Worm (Caenorhabditis elegans): ENCODE measurements around the gene F01G4.6.

F01G4.6 gene

ce11 chrIV:11110995-11111619 is 38.2 kb downstream of the F01G4.6 start, which contains the start of gene rps-5 (continued):
- TF ChIP-seq hpl-2 (GFP tag; optimal IDR thresholded peaks at IDR 0.05): no peak
- TF ChIP-seq mep-1 (tag; optimal IDR thresholded peaks at IDR 0.05): peak; percentile 64
- TF ChIP-seq nhr-90 (tag; optimal IDR thresholded peaks at IDR 0.05; ENCODE audit: poor library complexity): peak; percentile 35
- peak; percentile 80 for TF ChIP-seq snu-23 (GFP tag; optimal IDR thresholded peaks at IDR 0.05)
- TF ChIP-seq lin-13 (GFP tag; optimal IDR thresholded peaks at IDR 0.05): peak; percentile 3
- peak; percentile 58 for TF ChIP-seq isw-1 (GFP tag; IDR thresholded peaks at IDR 0.05)
- peak; percentile 61 for TF ChIP-seq swsn-7 (tag; optimal IDR thresholded peaks at IDR 0.05)
- peak; percentile 68 for TF ChIP-seq C16A3.4 (tag; optimal IDR thresholded peaks at IDR 0.05)
- peak; percentile 36 for TF ChIP-seq nhr-77 (tag; optimal IDR thresholded peaks at IDR 0.05)
- TF ChIP-seq nhr-20 (tag; optimal IDR thresholded peaks at IDR 0.05): peak; percentile 59
- peak; percentile 12 for TF ChIP-seq elt-2 (tag; optimal IDR thresholded peaks at IDR 0.05)
- no peak for TF ChIP-seq pag-3 (tag; optimal IDR thresholded peaks at IDR 0.05; ENCODE audit: borderline replicate concordance, insufficient read depth)
- TF ChIP-seq grh-1 (GFP tag; IDR thresholded peaks at IDR 0.05): no peak
- TF ChIP-seq tlp-1 (tag; optimal IDR thresholded peaks at IDR 0.05): no peak
- TF ChIP-seq zag-1 (tag; optimal IDR thresholded peaks at IDR 0.05): peak; percentile 42
- peak in 1 of 6 experiments; percentile 11 for TF ChIP-seq elt-3 (tag; optimal IDR thresholded peaks at IDR 0.05)
- peak; percentile 43 for TF ChIP-seq jun-1 (tag; optimal IDR thresholded peaks at IDR 0.05)
- no peak for TF ChIP-seq unc-30 (tag; optimal IDR thresholded peaks at IDR 0.05)
- TF ChIP-seq nhr-11 (tag; optimal IDR thresholded peaks at IDR 0.05): no peak
- no peak for TF ChIP-seq ets-5 (GFP tag; IDR thresholded peaks at IDR 0.05)
- TF ChIP-seq xbp-1 (tag; optimal IDR thresholded peaks at IDR 0.05): peak; percentile 89
- TF ChIP-seq dpl-1 (GFP tag; optimal IDR thresholded peaks at IDR 0.05): peak; percentile 78 to 85 (median 84)
- TF ChIP-seq nhr-12 (tag; optimal IDR thresholded peaks at IDR 0.05): no peak
- TF ChIP-seq ceh-63 (GFP tag; optimal IDR thresholded peaks at IDR 0.05): no peak
- no peak for TF ChIP-seq ama-1 (optimal IDR thresholded peaks at IDR 0.05)
- TF ChIP-seq mab-9 (GFP tag; IDR thresholded peaks at IDR 0.05): no peak
- peak; percentile 25 for TF ChIP-seq lin-15B (tag; optimal IDR thresholded peaks at IDR 0.05)
- no peak for TF ChIP-seq nhr-84 (tag; optimal IDR thresholded peaks at IDR 0.05)
- TF ChIP-seq ceh-90 (tag; optimal IDR thresholded peaks at IDR 0.05): no peak
- peak; percentile 54 for TF ChIP-seq blmp-1 (tag; optimal IDR thresholded peaks at IDR 0.05)
- peak; percentile 80 for TF ChIP-seq nhr-85 (tag)
- TF ChIP-seq tbx-2 (tag; optimal IDR thresholded peaks at IDR 0.05): peak; percentile 59
- no peak for TF ChIP-seq fkh-4 (tag; optimal IDR thresholded peaks at IDR 0.05; ENCODE audit: borderline replicate concordance)
- peak; percentile 44 for TF ChIP-seq skn-1 (tag; optimal IDR thresholded peaks at IDR 0.05)
- no peak for TF ChIP-seq ztf-4 (tag; optimal IDR thresholded peaks at IDR 0.05)
- TF ChIP-seq ceh-8 (GFP tag; optimal IDR thresholded peaks at IDR 0.05): no peak
- peak; percentile 21 for TF ChIP-seq fkh-8 (tag; optimal IDR thresholded peaks at IDR 0.05)
- TF ChIP-seq dsc-1 (tag; optimal IDR thresholded peaks at IDR 0.05): peak; percentile 37
- no peak for TF ChIP-seq fkh-10 (GFP tag; optimal IDR thresholded peaks at IDR 0.05)
- TF ChIP-seq ces-1 (GFP tag; optimal IDR thresholded peaks at IDR 0.05): no peak
- no peak for TF ChIP-seq alr-1 (tag; optimal IDR thresholded peaks at IDR 0.05; ENCODE audit: borderline replicate concordance)

- TF ChIP-seq fos-1 (tag; optimal IDR thresholded peaks at IDR 0.05) (peak; percentile 27), nhr-19 (GFP tag; conservative IDR thresholded peaks at IDR 0.05) (0 out of 2 replicates have a peak, but pooled peaks have one; percentile 6), nhr-71 (tag; optimal IDR thresholded peaks at IDR 0.05) (peak; percentile 12), aly-2 (tag; optimal IDR thresholded peaks at IDR 0.05) (peak; percentile 7), egl-13 (tag; optimal IDR thresholded peaks at IDR 0.05) (no peak), lsy-2 (tag; optimal IDR thresholded peaks at IDR 0.05) (peak in 1 of 2 experiments; percentile 37)
Observed at ce11 chrIV:11109771-11110170, 39.5 kb downstream of the F01G4.6 start, which contains the start of gene pigk-1. pigk-1 (minus strand) TSS chrIV:11110018.

Data from whole organism, L1 larva.